Fruit fly (Drosophila melanogaster) whole organism, prepupa: ENCODE results near the gene mex1.

ENCODE experiments used
- Blimp-1 ChIP-seq: fragments of 200-800 bp; sonication (Bioruptor generic); optimal IDR thresholded peaks from 3 replicates; lab custom pipeline; 2017; ENCODE audit warnings: missing biosample characterization, missing genetic modification characterization, mild to moderate bottlenecking, moderate library complexity, missing genetic modification reagents
- CG10669 ChIP-seq: fragments of 200-800 bp; sonication (Bioruptor generic); optimal IDR thresholded peaks from 3 replicates; lab custom pipeline; 2018; ENCODE audit warnings: missing biosample characterization, mild to moderate bottlenecking, missing genetic modification characterization, moderate library complexity
- CG11294 ChIP-seq: fragments of 200-800 bp; sonication (Bioruptor generic); IDR thresholded peaks from 2 replicates; pipeline ENCODE4 v1.3.6; 2022; ENCODE audit warnings: missing biosample characterization, missing genetic modification characterization
- CG11762 ChIP-seq: fragments of 200-800 bp; sonication (Bioruptor generic); optimal IDR thresholded peaks from 3 replicates; lab custom pipeline; 2016; ENCODE audit warnings: missing biosample characterization, missing genetic modification characterization; ENCODE audit not compliant: insufficient read depth
- CG11902 ChIP-seq: fragments of 200-800 bp; sonication (Bioruptor generic); optimal IDR thresholded peaks from 3 replicates; lab custom pipeline; 2016; ENCODE audit warnings: missing biosample characterization, missing genetic modification characterization
- CG15336 ChIP-seq: fragments of 200-800 bp; sonication (Bioruptor generic); IDR thresholded peaks from 2 replicates; pipeline ENCODE4 v1.3.6; 2022; ENCODE audit warnings: missing biosample characterization, missing genetic modification characterization
- CG1621 ChIP-seq: fragments of 200-800 bp; sonication (Bioruptor generic); optimal IDR thresholded peaks from 3 replicates; lab custom pipeline; 2018; ENCODE audit warnings: missing biosample characterization, mild to moderate bottlenecking, missing genetic modification characterization
- CG3032 ChIP-seq: fragments of 200-800 bp; optimal IDR thresholded peaks from 2 replicates; lab custom pipeline; 2019; ENCODE audit warnings: missing biosample characterization, mild to moderate bottlenecking, missing genetic modification characterization, moderate library complexity
- CG31627 ChIP-seq: fragments of 200-800 bp; sonication (Bioruptor generic); optimal IDR thresholded peaks from 3 replicates; lab custom pipeline; 2016; ENCODE audit warnings: missing biosample characterization, missing genetic modification characterization
- CG32006 ChIP-seq: fragments of 200-800 bp; sonication (Bioruptor generic); optimal IDR thresholded peaks from 3 replicates; lab custom pipeline; 2017; ENCODE audit warnings: missing biosample characterization, mild to moderate bottlenecking, missing genetic modification characterization
- CG34406 ChIP-seq: fragments of 200-800 bp; sonication (Bioruptor generic); optimal IDR thresholded peaks from 3 replicates; lab custom pipeline; 2016; ENCODE audit warnings: missing biosample characterization, missing genetic modification characterization
- CG3919 ChIP-seq: fragments of 200-800 bp; sonication (Bioruptor generic); optimal IDR thresholded peaks from 3 replicates; lab custom pipeline; 2016; ENCODE audit warnings: missing biosample characterization, missing genetic modification characterization
- CG4318 ChIP-seq: fragments of 200-800 bp; sonication (Bioruptor generic); optimal IDR thresholded peaks from 3 replicates; lab custom pipeline; 2017; ENCODE audit warnings: missing biosample characterization, mild to moderate bottlenecking, missing genetic modification characterization
- CG6163 ChIP-seq: fragments of 200-800 bp; sonication (Bioruptor generic); IDR thresholded peaks from 3 replicates; pipeline ENCODE4 v1.3.6; 2022; ENCODE audit warnings: missing biosample characterization, missing genetic modification characterization
- CG6276 ChIP-seq: fragments of 200-800 bp; sonication (Bioruptor generic); optimal IDR thresholded peaks from 2 replicates; lab custom pipeline; 2017; ENCODE audit warnings: missing biosample characterization, mild to moderate bottlenecking, missing genetic modification characterization
- CG6792 ChIP-seq: fragments of 200-800 bp; sonication (Bioruptor generic); optimal IDR thresholded peaks from 3 replicates; lab custom pipeline; 2016; ENCODE audit warnings: missing biosample characterization, missing genetic modification characterization
- CG6808 ChIP-seq: fragments of 200-800 bp; sonication (Bioruptor generic); optimal IDR thresholded peaks from 3 replicates; lab custom pipeline; 2017; ENCODE audit warnings: missing biosample characterization, missing genetic modification characterization, mild to moderate bottlenecking, moderate library complexity, missing genetic modification reagents
- CG6854 ChIP-seq: fragments of 200-800 bp; sonication (Bioruptor generic); optimal IDR thresholded peaks from 2 replicates; lab custom pipeline; 2017; ENCODE audit warnings: missing biosample characterization, mild to moderate bottlenecking, missing genetic modification characterization
- CG8119 ChIP-seq: fragments of 200-800 bp; sonication (Bioruptor generic); IDR thresholded peaks from 3 replicates; pipeline ENCODE4 v1.3.6; 2022; ENCODE audit warnings: missing biosample characterization, missing genetic modification characterization
- CG8632 ChIP-seq: fragments of 200-800 bp; sonication (Bioruptor generic); optimal IDR thresholded peaks from 3 replicates; lab custom pipeline; 2016; ENCODE audit warnings: missing biosample characterization, missing genetic modification characterization
- Eip78C ChIP-seq: fragments of 200-800 bp; sonication (Bioruptor generic); peaks from one replicate; lab custom pipeline; 2016; ENCODE audit warnings: missing biosample characterization, missing genetic modification characterization
- Eip93F ChIP-seq: fragments of 200-800 bp; sonication (Bioruptor generic); optimal IDR thresholded peaks from 2 replicates; lab custom pipeline; 2016; ENCODE audit warnings: missing biosample characterization, mild to moderate bottlenecking, missing genetic modification characterization
- Ets21C ChIP-seq: fragments of 200-800 bp; sonication (Bioruptor generic); optimal IDR thresholded peaks from 3 replicates; lab custom pipeline; 2016; ENCODE audit warnings: missing biosample characterization, missing genetic modification characterization
- Hr4 ChIP-seq: fragments of 200-800 bp; sonication (Bioruptor generic); optimal IDR thresholded peaks from 3 replicates; lab custom pipeline; 2016; ENCODE audit warnings: missing biosample characterization, missing genetic modification characterization
- Lpt ChIP-seq: fragments of 200-800 bp; sonication (Bioruptor generic); optimal IDR thresholded peaks from 3 replicates; lab custom pipeline; 2016; ENCODE audit warnings: missing biosample characterization, missing genetic modification characterization
- OdsH ChIP-seq: fragments of 200-800 bp; sonication (Bioruptor generic); optimal IDR thresholded peaks from 3 replicates; lab custom pipeline; 2016; ENCODE audit warnings: missing biosample characterization, missing genetic modification characterization
- Sox14 ChIP-seq: fragments of 200-800 bp; sonication (Bioruptor generic); optimal IDR thresholded peaks from 3 replicates; lab custom pipeline; 2016; ENCODE audit warnings: missing biosample characterization, missing genetic modification characterization
- achi ChIP-seq: fragments of 200-800 bp; sonication (Bioruptor generic); optimal IDR thresholded peaks from 3 replicates; lab custom pipeline; 2016; ENCODE audit warnings: missing biosample characterization, missing genetic modification characterization
- acj6 ChIP-seq: fragments of 200-800 bp; sonication (Bioruptor generic); optimal IDR thresholded peaks from 3 replicates; lab custom pipeline; 2016; ENCODE audit warnings: missing biosample characterization, missing genetic modification characterization
- cyc ChIP-seq: fragments of 200-800 bp; sonication (Bioruptor generic); optimal IDR thresholded peaks from 3 replicates; lab custom pipeline; 2016; ENCODE audit warnings: missing biosample characterization, missing genetic modification characterization
- dsx ChIP-seq: fragments of 200-800 bp; optimal IDR thresholded peaks from 3 replicates; lab custom pipeline; 2019; ENCODE audit warnings: missing biosample characterization, mild to moderate bottlenecking, missing genetic modification characterization, moderate library complexity; ENCODE audit not compliant: poor library complexity, severe bottlenecking
- esn ChIP-seq: fragments of 200-800 bp; sonication (Bioruptor generic); optimal IDR thresholded peaks from 2 replicates; lab custom pipeline; 2016; ENCODE audit warnings: missing biosample characterization, mild to moderate bottlenecking, missing genetic modification characterization, moderate library complexity
- fkh ChIP-seq: fragments of 200-800 bp; sonication (Bioruptor generic); optimal IDR thresholded peaks from 3 replicates; lab custom pipeline; 2017; ENCODE audit warnings: missing biosample characterization, mild to moderate bottlenecking, missing genetic modification characterization, moderate library complexity
- pdm3 ChIP-seq: fragments of 200-800 bp; sonication (Bioruptor generic); optimal IDR thresholded peaks from 3 replicates; lab custom pipeline; 2016; ENCODE audit warnings: missing biosample characterization, missing genetic modification characterization
- ss ChIP-seq, 2 experiments: fragments of 200-800 bp; sonication (Bioruptor generic); optimal IDR thresholded peaks; 2 replicates in 1 of 2; 3 replicates in 1 of 2; lab custom pipeline; 2017 to 2018; ENCODE audit warnings: mild to moderate bottlenecking in 2 of 2, missing biosample characterization in 2 of 2, missing genetic modification characterization in 2 of 2, moderate library complexity in 1 of 2
- svp ChIP-seq: fragments of 200-800 bp; sonication (Bioruptor generic); peaks from one replicate; lab custom pipeline; 2016; ENCODE audit warnings: missing biosample characterization, missing genetic modification characterization
- topi ChIP-seq: fragments of 200-800 bp; sonication (Bioruptor generic); optimal IDR thresholded peaks from 3 replicates; lab custom pipeline; 2016; ENCODE audit warnings: missing biosample characterization, missing genetic modification characterization
- vri ChIP-seq: fragments of 200-800 bp; sonication (Bioruptor generic); optimal IDR thresholded peaks from 3 replicates; lab custom pipeline; 2016; ENCODE audit warnings: missing biosample characterization, mild to moderate bottlenecking, missing genetic modification characterization

Gene mex1

DNA sequence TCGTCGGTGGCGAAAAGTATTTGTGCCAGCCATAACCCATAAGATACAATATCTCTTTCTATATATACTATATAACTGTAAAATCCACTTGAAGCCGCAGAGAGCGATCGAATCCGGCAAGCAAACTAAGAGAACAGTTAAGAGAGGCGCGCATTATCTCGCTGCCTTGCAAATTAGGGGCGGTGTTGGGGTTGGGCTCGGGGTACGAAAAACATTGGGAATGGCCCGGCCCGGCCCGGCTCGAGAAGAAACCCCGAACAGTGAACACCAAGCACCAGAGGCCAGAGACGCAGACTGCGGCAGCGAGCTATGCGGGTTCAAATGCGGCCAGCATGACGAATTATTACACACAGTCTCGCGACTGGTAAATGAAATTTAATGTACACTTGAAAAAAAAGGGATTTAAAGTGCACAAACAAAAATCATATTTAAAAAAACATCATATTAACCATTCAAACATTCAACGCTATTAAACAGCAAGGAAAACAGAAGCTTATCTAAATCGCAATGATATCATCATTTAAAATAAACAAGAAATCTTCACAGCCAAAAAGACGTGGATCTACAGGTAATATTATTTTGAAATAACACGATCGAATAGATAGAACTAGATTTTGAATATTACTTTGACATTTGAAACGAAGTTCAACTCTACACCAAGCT lies 13.1 kb upstream of the mex1 start (continued):
- peak; percentile 68 for TF ChIP-seq CG6163
- TF ChIP-seq acj6, result peak; percentile 1
- peak; percentile 47 for TF ChIP-seq esn (GFP tag; lab: Kevin White, UChicago)
- TF ChIP-seq Eip93F (GFP tag; lab: Kevin White, UChicago), result peak; percentile 34
- TF ChIP-seq vri (GFP tag; lab: Kevin White, UChicago), result peak; percentile 55
- TF ChIP-seq achi, result peak; percentile 11
- TF ChIP-seq pdm3 (GFP tag; lab: Kevin White, UChicago), result peak; percentile 41
- peak; percentile 43 for TF ChIP-seq CG3032
- peak; percentile 48; the same call in 2 of the 3 replicates for TF ChIP-seq CG8119 (GFP tag; lab: Robert Waterston, UW)
- TF ChIP-seq OdsH, result peak; percentile 1
- TF ChIP-seq CG31627 (GFP tag; lab: Kevin White, UChicago), result peak; percentile 41
- peak; percentile 44 for TF ChIP-seq CG11762 (GFP tag; lab: Kevin White, UChicago)
- peak; percentile 27 for TF ChIP-seq Ets21C (GFP tag; lab: Kevin White, UChicago)
- TF ChIP-seq topi (GFP tag; lab: Kevin White, UChicago), result peak; percentile 63
- TF ChIP-seq CG4318 (GFP tag; lab: Kevin White, UChicago), result peak; percentile 45
- TF ChIP-seq CG3919 (GFP tag; lab: Kevin White, UChicago), result peak; percentile 66
- peak; percentile 31 for TF ChIP-seq Lpt (GFP tag; lab: Kevin White, UChicago)
- TF ChIP-seq CG10669, result peak; percentile 35
- peak; percentile 30 for TF ChIP-seq dsx (GFP tag; lab: Kevin White, UChicago)
- TF ChIP-seq Hr4 (GFP tag; lab: Kevin White, UChicago), result peak; percentile 47
- no peak for TF ChIP-seq CG34406 (GFP tag; lab: Kevin White, UChicago)
- TF ChIP-seq CG32006 (GFP tag; lab: Kevin White, UChicago), result peak; percentile 68
- TF ChIP-seq CG6276, result peak; percentile 77
- no peak for TF ChIP-seq CG15336
- TF ChIP-seq CG6792, result no peak
- peak; percentile 65 for TF ChIP-seq cyc
- TF ChIP-seq, all 60 proteins: peak for 42

DNA sequence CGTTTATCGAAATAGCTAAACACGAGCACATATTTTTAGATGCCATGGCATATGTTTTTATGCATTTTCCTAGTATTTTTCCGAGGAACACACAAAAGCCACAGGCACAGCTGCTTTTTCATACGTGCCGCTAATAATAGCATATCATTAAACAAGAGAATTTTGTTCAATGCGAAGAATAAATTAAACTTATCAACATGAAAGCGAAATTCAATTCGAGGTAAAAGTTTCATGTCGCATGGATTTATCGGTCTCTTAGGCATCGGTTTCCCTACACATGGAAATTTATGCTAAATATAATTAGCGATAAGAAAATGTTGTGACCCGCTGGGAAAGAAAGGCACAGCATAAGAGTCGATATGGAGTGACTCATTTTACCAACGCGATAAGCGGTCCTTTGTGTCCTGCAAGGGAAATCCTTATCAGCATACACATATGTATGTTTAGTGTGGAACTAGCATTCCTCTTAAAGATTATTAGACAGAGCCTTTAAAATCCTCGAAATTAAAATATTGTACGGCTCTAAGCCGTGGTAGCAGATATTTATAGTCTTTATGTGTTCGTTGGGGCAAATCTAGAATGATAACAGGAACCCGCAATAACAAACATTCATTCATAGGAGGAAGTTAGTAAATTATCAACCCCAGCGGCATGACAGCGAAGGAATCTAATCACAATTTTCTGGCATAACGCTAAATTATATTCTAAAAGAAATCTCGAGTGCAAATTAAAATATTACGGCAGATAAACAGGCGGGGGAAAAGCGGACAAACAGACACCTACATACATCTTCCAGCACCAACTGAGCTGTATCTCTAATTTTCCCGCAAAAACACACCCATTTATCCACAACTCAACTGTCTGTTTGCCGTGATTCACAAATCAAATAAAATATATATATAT lies 12.3 kb upstream of the mex1 start, which contains the start of gene CG43248:
Gene CG43248 (minus strand): TSS at position 51 of the 903 bp plus-strand sequence.
- TF ChIP-seq CG3919 (GFP tag; lab: Kevin White, UChicago), result no peak
- TF ChIP-seq acj6, result no peak
- no peak for TF ChIP-seq Blimp-1 (GFP tag; lab: Kevin White, UChicago)
- TF ChIP-seq CG8119 (GFP tag; lab: Robert Waterston, UW), result no peak
- TF ChIP-seq svp, result no peak
- no peak for TF ChIP-seq cyc
- TF ChIP-seq CG11294, result no peak
- TF ChIP-seq Sox14 (GFP tag; lab: Kevin White, UChicago), result no peak
- no peak for TF ChIP-seq achi

DNA sequence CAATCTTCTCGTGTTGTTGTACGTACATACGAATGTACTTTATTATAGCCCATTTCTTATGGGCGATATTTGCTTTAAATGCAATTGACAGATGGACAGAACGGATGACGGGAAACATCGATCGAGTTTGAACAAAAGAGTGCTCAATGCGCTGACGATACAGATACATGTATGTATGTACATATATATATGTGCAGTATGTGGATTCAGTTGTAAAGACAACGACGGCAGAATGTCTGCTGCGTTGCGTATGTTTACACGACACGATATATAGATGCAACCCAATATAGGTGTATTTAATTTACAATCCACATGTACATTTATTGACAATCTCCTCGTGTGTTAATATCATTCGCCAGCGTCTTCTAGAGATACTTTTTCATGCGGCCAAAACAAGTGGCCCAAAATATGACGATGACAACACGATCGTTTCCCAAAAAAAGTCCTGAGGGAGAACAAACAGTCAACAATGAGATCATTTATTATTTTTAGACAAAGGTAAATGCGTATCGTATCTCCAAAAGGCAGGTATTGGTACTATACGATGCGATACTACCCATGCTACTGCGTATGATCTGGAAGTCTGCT lies 11.3 kb upstream of the mex1 start:
- TF ChIP-seq CG15336 (no peak), CG6808 (GFP tag; lab: Kevin White, UChicago) (peak; percentile 14), CG6854 (GFP tag; lab: Kevin White, UChicago) (peak; percentile 34), CG1621 (tag; lab: Kevin White, UChicago) (no peak), ss (GFP tag; optimal IDR thresholded peaks at IDR 0.05; lab: Kevin White, UChicago) (peak; percentile 19 to 28), CG8632 (GFP tag; lab: Kevin White, UChicago) (no peak), fkh (GFP tag; lab: Kevin White, UChicago) (peak; percentile 86), Sox14 (GFP tag; lab: Kevin White, UChicago) (peak; percentile 0), CG11902 (GFP tag; lab: Kevin White, UChicago) (no peak), Eip78C (GFP tag; lab: Kevin White, UChicago) (peak; percentile 65), achi (peak; percentile 24), CG3919 (GFP tag; lab: Kevin White, UChicago) (peak; percentile 10), CG11294 (no peak)
